Worm (Caenorhabditis elegans): ENCODE data around the gene cut-3.

- TF ChIP-seq jun-1 (tag; optimal IDR thresholded peaks at IDR 0.05) (no peak), nhr-6 (tag; optimal IDR thresholded peaks at IDR 0.05) (no peak), nhr-77 (tag; optimal IDR thresholded peaks at IDR 0.05) (no peak), zip-11 (GFP tag; IDR thresholded peaks at IDR 0.05) (no peak), T20F7.1 (GFP tag; optimal IDR thresholded peaks at IDR 0.05) (no peak)
Observed at ce11 chrII:8467809-8468208, 21.2 kb upstream of the cut-3 start, which contains the start of gene M05D6.2.

Measured in whole organism, L4 larva.